Fruit fly (Drosophila melanogaster) whole organism, embryonic: ENCODE results near the gene ATPsynD.

Experiments
- Bdp1 ChIP-seq: fragments of 200-800 bp; sonication (Bioruptor generic); optimal IDR thresholded peaks from 3 replicates; lab custom pipeline; 2016; ENCODE audit warnings: missing biosample characterization, missing genetic modification characterization
- Blimp-1 ChIP-seq: fragments of 200-800 bp; sonication (Bioruptor generic); optimal IDR thresholded peaks from 3 replicates; lab custom pipeline; 2018; ENCODE audit warnings: missing biosample characterization, missing genetic modification characterization, mild to moderate bottlenecking, moderate library complexity, missing genetic modification reagents
- CG10209 ChIP-seq: fragments of 200-800 bp; sonication (Bioruptor generic); optimal IDR thresholded peaks from 3 replicates; lab custom pipeline; 2017; ENCODE audit warnings: missing biosample characterization, mild to moderate bottlenecking, missing genetic modification characterization, missing genetic modification reagents
- CG1024 ChIP-seq: fragments of 200-800 bp; sonication (Bioruptor generic); IDR thresholded peaks from 2 replicates; pipeline ENCODE4 v1.3.6; 2022; ENCODE audit warnings: missing biosample characterization, missing genetic modification characterization
- CG10979 ChIP-seq: fragments of 200-800 bp; sonication (Bioruptor generic); optimal IDR thresholded peaks from 2 replicates; lab custom pipeline; 2018; ENCODE audit warnings: missing biosample characterization, mild to moderate bottlenecking, missing genetic modification characterization, moderate library complexity
- CG12219 ChIP-seq: fragments of 200-800 bp; sonication (Bioruptor generic); optimal IDR thresholded peaks from 3 replicates; lab custom pipeline; 2018; ENCODE audit warnings: missing biosample characterization, mild to moderate bottlenecking, missing genetic modification characterization
- CG12769 ChIP-seq: fragments of 200-800 bp; sonication (Bioruptor generic); optimal IDR thresholded peaks from 2 replicates; lab custom pipeline; 2019; ENCODE audit warnings: missing biosample characterization, mild to moderate bottlenecking, missing genetic modification characterization, moderate library complexity
- CG14050 ChIP-seq: fragments of 200-800 bp; sonication (Bioruptor generic); IDR thresholded peaks from 3 replicates; pipeline ENCODE4 v1.3.6; 2022; ENCODE audit warnings: missing biosample characterization, missing genetic modification characterization
- CG15696 ChIP-seq: fragments of 200-800 bp; sonication (Bioruptor generic); optimal IDR thresholded peaks from 2 replicates; lab custom pipeline; 2019; ENCODE audit warnings: missing biosample characterization, mild to moderate bottlenecking, missing genetic modification characterization, moderate library complexity
- CG1832 ChIP-seq: fragments of 200-800 bp; sonication (Bioruptor generic); optimal IDR thresholded peaks from 2 replicates; lab custom pipeline; 2017; ENCODE audit warnings: missing biosample characterization, mild to moderate bottlenecking, missing genetic modification characterization, inconsistent platforms
- CG18476 ChIP-seq: fragments of 200-800 bp; sonication (Bioruptor generic); optimal IDR thresholded peaks from 2 replicates; lab custom pipeline; 2016; ENCODE audit warnings: missing biosample characterization, mild to moderate bottlenecking, missing genetic modification characterization
- CG2199 ChIP-seq: fragments of 200-800 bp; sonication (Bioruptor generic); IDR thresholded peaks from 3 replicates; pipeline ENCODE4 v1.3.6; 2022; ENCODE audit warnings: missing biosample characterization, missing genetic modification characterization
- CG2875 ChIP-seq: fragments of 200-800 bp; sonication (Bioruptor generic); optimal IDR thresholded peaks from 2 replicates; lab custom pipeline; 2017; ENCODE audit warnings: missing biosample characterization, mild to moderate bottlenecking, missing genetic modification characterization, missing genetic modification reagents
- CG30403 ChIP-seq: fragments of 200-800 bp; sonication (Bioruptor generic); optimal IDR thresholded peaks from 3 replicates; lab custom pipeline; 2016; ENCODE audit warnings: missing biosample characterization, missing genetic modification characterization
- CG31365 ChIP-seq: fragments of 200-800 bp; sonication (Bioruptor generic); optimal IDR thresholded peaks from 2 replicates; lab custom pipeline; 2018; ENCODE audit warnings: missing biosample characterization, mild to moderate bottlenecking, missing genetic modification characterization
- CG3281 ChIP-seq: fragments of 200-800 bp; sonication (Bioruptor generic); optimal IDR thresholded peaks from 3 replicates; lab custom pipeline; 2017; ENCODE audit warnings: missing biosample characterization, mild to moderate bottlenecking, missing genetic modification characterization
- CG33557 ChIP-seq: fragments of 200-800 bp; sonication (Bioruptor generic); optimal IDR thresholded peaks from 2 replicates; lab custom pipeline; 2019; ENCODE audit warnings: missing biosample characterization, mild to moderate bottlenecking, missing genetic modification characterization, moderate library complexity
- CG3847 ChIP-seq: fragments of 200-800 bp; sonication (Bioruptor generic); IDR thresholded peaks from 2 replicates; pipeline ENCODE4 v1.3.6; 2022; ENCODE audit warnings: missing biosample characterization, missing genetic modification characterization
- CG7556 ChIP-seq: fragments of 200-800 bp; sonication (Bioruptor generic); optimal IDR thresholded peaks from 2 replicates; lab custom pipeline; 2017; ENCODE audit warnings: missing biosample characterization, mild to moderate bottlenecking, missing genetic modification characterization
- CG7839 ChIP-seq: fragments of 200-800 bp; sonication (Bioruptor generic); optimal IDR thresholded peaks from 3 replicates; lab custom pipeline; 2018; ENCODE audit warnings: missing biosample characterization, mild to moderate bottlenecking, missing genetic modification characterization, moderate library complexity
- CG8359 ChIP-seq: fragments of 200-800 bp; sonication (Bioruptor generic); optimal IDR thresholded peaks from 2 replicates; lab custom pipeline; 2017; ENCODE audit warnings: missing biosample characterization, mild to moderate bottlenecking, missing genetic modification characterization, borderline replicate concordance
- Camta ChIP-seq: fragments of 200-800 bp; sonication (Bioruptor generic); optimal IDR thresholded peaks from 2 replicates; lab custom pipeline; 2016; ENCODE audit warnings: missing biosample characterization, missing genetic modification characterization
- E2f1 ChIP-seq: fragments of 200-800 bp; sonication (Bioruptor generic); IDR thresholded peaks from 2 replicates; pipeline ENCODE4 v1.3.6; 2022; ENCODE audit warnings: missing biosample characterization, missing genetic modification characterization
- Gsc ChIP-seq: fragments of 200-800 bp; sonication (Bioruptor generic); IDR thresholded peaks from 2 replicates; pipeline ENCODE4 v1.3.6; 2022; ENCODE audit warnings: missing biosample characterization, missing genetic modification characterization
- HLHmδ ChIP-seq: fragments of 200-800 bp; sonication (Bioruptor generic); optimal IDR thresholded peaks from 2 replicates; lab custom pipeline; 2018; ENCODE audit warnings: missing biosample characterization, mild to moderate bottlenecking, missing genetic modification characterization, moderate library complexity
- Hr51 ChIP-seq, 2 experiments: fragments of 200-800 bp; sonication (Bioruptor generic); optimal IDR thresholded peaks; 2 replicates in 1 of 2; 3 replicates in 1 of 2; lab custom pipeline; 2016 to 2018; ENCODE audit warnings: missing biosample characterization in 2 of 2, missing genetic modification characterization in 2 of 2, mild to moderate bottlenecking in 1 of 2, moderate library complexity in 1 of 2
- MBD-R2 ChIP-seq: fragments of 200-800 bp; sonication (Bioruptor generic); IDR thresholded peaks from 2 replicates; pipeline ENCODE4 v1.3.6; 2022; ENCODE audit warnings: missing biosample characterization, missing genetic modification characterization
- Pdp1 ChIP-seq, 2 experiments: fragments of 200-800 bp; sonication (Bioruptor generic); optimal IDR thresholded peaks; 3 replicates each; lab custom pipeline; 2016; ENCODE audit warnings: missing biosample characterization in 2 of 2, missing genetic modification characterization in 2 of 2, mild to moderate bottlenecking in 1 of 2, moderate library complexity in 1 of 2
- Sox102F ChIP-seq: fragments of 200-800 bp; sonication (Bioruptor generic); optimal IDR thresholded peaks from 2 replicates; lab custom pipeline; 2018; ENCODE audit warnings: missing biosample characterization, mild to moderate bottlenecking, missing genetic modification characterization, moderate library complexity
- Stat92E ChIP-seq, 3 experiments: fragments of >200 bp in 2 of 3; fragments of 200-800 bp in 1 of 3; sonication (Bioruptor generic) in 1 of 3; optimal IDR thresholded peaks; 2 replicates each; lab custom pipeline; 2017 to 2019; ENCODE audit warnings: missing biosample characterization in 3 of 3, missing genetic modification characterization in 3 of 3, mild to moderate bottlenecking in 1 of 3, moderate library complexity in 1 of 3
- br ChIP-seq: fragments of >200 bp; optimal IDR thresholded peaks from 2 replicates; lab custom pipeline; 2017
- danr ChIP-seq: fragments of 200-800 bp; sonication (Bioruptor generic); IDR thresholded peaks from 2 replicates; pipeline ENCODE4 v1.3.6; 2022; ENCODE audit warnings: missing biosample characterization, missing genetic modification characterization
- dmrt99B ChIP-seq: fragments of 200-800 bp; sonication (Bioruptor generic); optimal IDR thresholded peaks from 2 replicates; lab custom pipeline; 2018; ENCODE audit warnings: missing biosample characterization, mild to moderate bottlenecking, missing genetic modification characterization, moderate library complexity
- dpn ChIP-seq, 2 experiments: fragments of 200-800 bp; sonication (Bioruptor generic); optimal IDR thresholded peaks; 3 replicates each; lab custom pipeline; 2016; ENCODE audit warnings: missing biosample characterization in 2 of 2, missing genetic modification characterization in 2 of 2
- dysf ChIP-seq: fragments of 200-800 bp; sonication (Bioruptor generic); IDR thresholded peaks from 3 replicates; pipeline ENCODE4 v1.3.6; 2022; ENCODE audit warnings: missing biosample characterization, missing genetic modification characterization
- eve ChIP-seq, 2 experiments: fragments of >200 bp; optimal IDR thresholded peaks; 2 replicates each; lab custom pipeline; 2017; ENCODE audit warnings: missing biosample characterization in 2 of 2, missing genetic modification characterization in 2 of 2
- gt ChIP-seq: fragments of 200-800 bp; sonication (Bioruptor generic); IDR thresholded peaks from 2 replicates; pipeline ENCODE4 v1.3.6; 2022; ENCODE audit warnings: missing biosample characterization, missing genetic modification characterization
- h ChIP-seq: fragments of >200 bp; optimal IDR thresholded peaks from 2 replicates; lab custom pipeline; 2017
- lab ChIP-seq: fragments of 200-800 bp; sonication (Bioruptor generic); optimal IDR thresholded peaks from 3 replicates; lab custom pipeline; 2017; ENCODE audit warnings: missing biosample characterization, missing genetic modification characterization, mild to moderate bottlenecking, moderate library complexity, missing genetic modification reagents
- nerfin-1 ChIP-seq: fragments of 200-800 bp; sonication (Bioruptor generic); optimal IDR thresholded peaks from 3 replicates; lab custom pipeline; 2019; ENCODE audit warnings: missing biosample characterization, mild to moderate bottlenecking, missing genetic modification characterization, moderate library complexity
- nmo ChIP-seq: fragments of 200-800 bp; sonication (Bioruptor generic); optimal IDR thresholded peaks from 2 replicates; lab custom pipeline; 2018; ENCODE audit warnings: missing biosample characterization, mild to moderate bottlenecking, missing genetic modification characterization, moderate library complexity
- ro ChIP-seq: fragments of 200-800 bp; sonication (Bioruptor generic); IDR thresholded peaks from 2 replicates; pipeline ENCODE4 v1.3.6; 2022; ENCODE audit warnings: missing biosample characterization, missing genetic modification characterization
- scrt ChIP-seq: fragments of 200-800 bp; sonication (Bioruptor generic); optimal IDR thresholded peaks from 2 replicates; lab custom pipeline; 2018; ENCODE audit warnings: missing biosample characterization, mild to moderate bottlenecking, missing genetic modification characterization, moderate library complexity
- slbo ChIP-seq: fragments of 200-800 bp; sonication (Bioruptor generic); IDR thresholded peaks from 2 replicates; pipeline ENCODE4 v1.3.6; 2022; ENCODE audit warnings: missing biosample characterization, missing genetic modification characterization
- sna ChIP-seq: fragments of 200-800 bp; sonication (Bioruptor generic); IDR thresholded peaks from 2 replicates; pipeline ENCODE4 v1.3.6; 2022; ENCODE audit warnings: missing biosample characterization, missing genetic modification characterization; ENCODE audit not compliant: partially characterized antibody
- stc ChIP-seq: fragments of 200-800 bp; sonication (Bioruptor generic); IDR thresholded peaks from 2 replicates; pipeline ENCODE4 v1.3.6; 2022; ENCODE audit warnings: missing biosample characterization, missing genetic modification characterization
- trh ChIP-seq: fragments of 200-800 bp; sonication (Bioruptor generic); optimal IDR thresholded peaks from 2 replicates; lab custom pipeline; 2016; ENCODE audit warnings: missing biosample characterization, missing genetic modification characterization
- unpg ChIP-seq: fragments of 200-800 bp; sonication (Bioruptor generic); optimal IDR thresholded peaks from 3 replicates; lab custom pipeline; 2018; ENCODE audit warnings: missing biosample characterization, mild to moderate bottlenecking, missing genetic modification characterization, moderate library complexity
- vvl ChIP-seq: fragments of 200-800 bp; sonication (Bioruptor generic); IDR thresholded peaks from 2 replicates; pipeline ENCODE4 v1.3.6; 2022; ENCODE audit warnings: missing biosample characterization, missing genetic modification characterization
- wdn ChIP-seq: fragments of 200-800 bp; sonication (Bioruptor generic); IDR thresholded peaks from 2 replicates; pipeline ENCODE4 v1.3.6; 2022; ENCODE audit warnings: missing biosample characterization, missing genetic modification characterization

The ATPsynD gene

DNA sequence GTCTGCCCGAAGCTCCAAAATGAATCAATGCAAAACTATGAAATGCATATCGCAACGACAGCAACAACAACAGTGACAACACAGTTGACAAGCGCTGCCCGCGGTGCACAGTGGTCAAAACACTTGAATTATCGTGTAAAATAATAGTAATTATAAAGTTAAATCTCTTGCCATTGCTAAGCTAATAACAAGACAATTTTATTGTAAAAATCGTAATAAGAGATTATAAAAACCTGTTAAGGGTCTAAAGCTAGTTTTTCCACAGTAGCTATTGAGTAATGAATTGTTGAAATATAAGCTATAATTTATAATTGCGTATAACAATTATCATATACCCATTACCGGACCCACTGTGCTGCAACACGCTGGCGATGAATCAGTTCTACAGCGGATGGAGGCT, 21.8 kb upstream of the ATPsynD start (continued):
- TF ChIP-seq CG3281 (GFP tag; lab: Kevin White, UChicago) (no peak), CG8359 (GFP tag; lab: Kevin White, UChicago) (peak; percentile 11), sna (GFP tag; lab: Robert Waterston, UW) (no peak), scrt (GFP tag; lab: Kevin White, UChicago) (no peak), CG18476 (GFP tag; lab: Kevin White, UChicago) (peak; percentile 50), MBD-R2 (GFP tag; lab: Robert Waterston, UW) (no peak), CG30403 (peak; percentile 51), Gsc (0 out of 2 replicates have a peak, but pooled peaks have one; percentile 7), gt (GFP tag; lab: Robert Waterston, UW) (no peak), eve (GFP tag; optimal IDR thresholded peaks at IDR 0.05; lab: Kevin White, UChicago) (peak in 1 of 2 experiments; percentile 54), trh (no peak), Pdp1 (GFP tag; optimal IDR thresholded peaks at IDR 0.05; lab: Kevin White, UChicago) (peak; percentile 4 to 39), danr (GFP tag; lab: Robert Waterston, UW) (0 out of 2 replicates have a peak, but pooled peaks have one; percentile 12), Camta (peak; percentile 47), CG10209 (peak; percentile 50), CG33557 (GFP tag; lab: Kevin White, UChicago) (peak; percentile 13), Bdp1 (GFP tag; lab: Kevin White, UChicago) (no peak), vvl (peak; percentile 59), CG2875 (GFP tag; lab: Kevin White, UChicago) (peak; percentile 51), CG12219 (GFP tag; lab: Kevin White, UChicago) (peak; percentile 52), CG15696 (peak; percentile 22), wdn (no peak), Stat92E (GFP tag; optimal IDR thresholded peaks at IDR 0.05; lab: Kevin White, UChicago) (peak in 1 of 3 experiments; percentile 39), CG1024 (peak; percentile 38; the same call in 1 of the 2 replicates), Blimp-1 (GFP tag; lab: Kevin White, UChicago) (peak; percentile 75), CG2199 (GFP tag; lab: Robert Waterston, UW) (0 out of 3 replicates have a peak, but pooled peaks have one; percentile 47), h (lab: Kevin White, UChicago) (no peak), HLHmδ (no peak), slbo (GFP tag; lab: Robert Waterston, UW) (no peak), CG7839 (peak; percentile 74), CG12769 (tag; lab: Kevin White, UChicago) (no peak), br (no peak), E2f1 (GFP tag; lab: Robert Waterston, UW) (peak; percentile 48), CG3847 (GFP tag; lab: Robert Waterston, UW) (0 out of 2 replicates have a peak, but pooled peaks have one; percentile 23), CG10979 (tag; lab: Kevin White, UChicago) (peak; percentile 79), Sox102F (GFP tag; lab: Kevin White, UChicago) (peak; percentile 80), unpg (GFP tag; lab: Kevin White, UChicago) (peak; percentile 64), CG7556 (GFP tag; lab: Kevin White, UChicago) (peak; percentile 47), Hr51 (GFP tag; optimal IDR thresholded peaks at IDR 0.05; lab: Kevin White, UChicago) (peak in 1 of 2 experiments; percentile 73), CG14050 (GFP tag; lab: Robert Waterston, UW) (no peak), ro (GFP tag; lab: Robert Waterston, UW) (peak; percentile 44; the same call in 1 of the 2 replicates), stc (GFP tag; lab: Robert Waterston, UW) (peak; percentile 49; the same call in 1 of the 2 replicates), dysf (GFP tag; lab: Robert Waterston, UW) (peak; percentile 51; the same call in 1 of the 3 replicates), dmrt99B (peak; percentile 77), CG1832 (no peak), lab (GFP tag; lab: Kevin White, UChicago) (peak; percentile 26), dpn (GFP tag; optimal IDR thresholded peaks at IDR 0.05; lab: Kevin White, UChicago) (peak in 1 of 2 experiments; percentile 28), nmo (GFP tag; lab: Kevin White, UChicago) (peak; percentile 86), CG31365 (tag; lab: Kevin White, UChicago) (no peak), nerfin-1 (peak; percentile 71)
